Fruit fly (Drosophila melanogaster) whole organism, embryonic: ENCODE measurements around the gene uncNacbeta.

Experiments used
- CG10147 ChIP-seq: fragments of 200-800 bp; sonication (Bioruptor generic); optimal IDR thresholded peaks from 2 replicates; lab custom pipeline; 2019; ENCODE audit warnings: missing biosample characterization, mild to moderate bottlenecking, missing genetic modification characterization, moderate library complexity
- CG10267 ChIP-seq: fragments of 200-800 bp; sonication (Bioruptor generic); optimal IDR thresholded peaks from 2 replicates; lab custom pipeline; 2018; ENCODE audit warnings: missing biosample characterization, mild to moderate bottlenecking, missing genetic modification characterization, moderate library complexity
- CG10321 ChIP-seq: fragments of 200-800 bp; sonication (Bioruptor generic); IDR thresholded peaks from 2 replicates; pipeline ENCODE4 v1.3.6; 2022; ENCODE audit warnings: missing biosample characterization, missing genetic modification characterization
- CG11696 ChIP-seq: fragments of 200-800 bp; sonication (Bioruptor generic); IDR thresholded peaks from 2 replicates; pipeline ENCODE4 v1.3.6; 2022; ENCODE audit warnings: missing biosample characterization, missing genetic modification characterization
- CG16813 ChIP-seq: fragments of 200-800 bp; sonication (Bioruptor generic); IDR thresholded peaks from 3 replicates; pipeline ENCODE4 v1.3.6; 2022; ENCODE audit warnings: missing biosample characterization, missing genetic modification characterization; ENCODE audit not compliant: partially characterized antibody
- CG17328 ChIP-seq: fragments of 200-800 bp; sonication (Bioruptor generic); IDR thresholded peaks from 2 replicates; pipeline ENCODE4 v1.3.6; 2022; ENCODE audit warnings: missing biosample characterization, missing genetic modification characterization
- CG4282 ChIP-seq: fragments of 200-800 bp; sonication (Bioruptor generic); optimal IDR thresholded peaks from 2 replicates; lab custom pipeline; 2016; ENCODE audit warnings: missing biosample characterization, missing genetic modification characterization
- CG4404 ChIP-seq: fragments of 200-800 bp; sonication (Bioruptor generic); IDR thresholded peaks from 2 replicates; pipeline ENCODE4 v1.3.6; 2022; ENCODE audit warnings: missing biosample characterization, missing genetic modification characterization
- CG4820 ChIP-seq: fragments of 200-800 bp; sonication (Bioruptor generic); optimal IDR thresholded peaks from 3 replicates; lab custom pipeline; 2016; ENCODE audit warnings: missing biosample characterization, missing genetic modification characterization
- CG5180 ChIP-seq: fragments of 200-800 bp; sonication (Bioruptor generic); optimal IDR thresholded peaks from 3 replicates; lab custom pipeline; 2017; ENCODE audit warnings: missing biosample characterization, missing genetic modification characterization, mild to moderate bottlenecking, moderate library complexity, missing genetic modification reagents
- CG6791 ChIP-seq: fragments of 200-800 bp; sonication (Bioruptor generic); IDR thresholded peaks from 3 replicates; pipeline ENCODE4 v1.3.6; 2022; ENCODE audit warnings: missing biosample characterization, missing genetic modification characterization; ENCODE audit not compliant: partially characterized antibody
- CG7987 ChIP-seq: fragments of 200-800 bp; sonication (Bioruptor generic); optimal IDR thresholded peaks from 2 replicates; lab custom pipeline; 2018; ENCODE audit warnings: missing biosample characterization, mild to moderate bottlenecking, missing genetic modification characterization, moderate library complexity
- CG9727 ChIP-seq: fragments of 200-800 bp; sonication (Bioruptor generic); optimal IDR thresholded peaks from 3 replicates; lab custom pipeline; 2017; ENCODE audit warnings: missing biosample characterization, mild to moderate bottlenecking, missing genetic modification characterization
- CG9817 ChIP-seq: fragments of 200-800 bp; sonication (Bioruptor generic); optimal IDR thresholded peaks from 2 replicates; lab custom pipeline; 2018; ENCODE audit warnings: missing biosample characterization, mild to moderate bottlenecking, missing genetic modification characterization, moderate library complexity
- Dll ChIP-seq: fragments of 200-800 bp; sonication (Bioruptor generic); IDR thresholded peaks from 4 replicates; pipeline ENCODE4 v1.3.6; 2022; ENCODE audit warnings: missing biosample characterization, missing genetic modification characterization; ENCODE audit not compliant: partially characterized antibody
- Drgx ChIP-seq: fragments of 200-800 bp; sonication (Bioruptor generic); IDR thresholded peaks from 2 replicates; pipeline ENCODE4 v1.3.6; 2022; ENCODE audit warnings: missing biosample characterization, missing genetic modification characterization
- Eip74EF ChIP-seq, 2 experiments: fragments of 200-800 bp in 1 of 2; fragments of >200 bp in 1 of 2; sonication (Bioruptor generic) in 1 of 2; optimal IDR thresholded peaks; 2 replicates each; lab custom pipeline; 2017 to 2019; ENCODE audit warnings: missing biosample characterization in 2 of 2, missing genetic modification characterization in 2 of 2, mild to moderate bottlenecking in 1 of 2, moderate library complexity in 1 of 2
- Ets97D ChIP-seq: fragments of 200-800 bp; sonication (Bioruptor generic); optimal IDR thresholded peaks from 3 replicates; lab custom pipeline; 2016; ENCODE audit warnings: missing biosample characterization, missing genetic modification characterization
- GATAe ChIP-seq: fragments of 200-800 bp; sonication (Bioruptor generic); conservative IDR thresholded peaks from 2 replicates; pipeline ENCODE4 v1.3.6; 2022; ENCODE audit warnings: missing biosample characterization, missing genetic modification characterization
- H15 ChIP-seq: fragments of 200-800 bp; sonication (Bioruptor generic); IDR thresholded peaks from 3 replicates; pipeline ENCODE4 v1.3.6; 2022; ENCODE audit warnings: missing biosample characterization, missing genetic modification characterization
- HLH54F ChIP-seq: fragments of 200-800 bp; sonication (Bioruptor generic); optimal IDR thresholded peaks from 3 replicates; lab custom pipeline; 2016; ENCODE audit warnings: missing biosample characterization, missing genetic modification characterization
- MTF-1 ChIP-seq: fragments of 200-800 bp; sonication (Bioruptor generic); optimal IDR thresholded peaks from 2 replicates; lab custom pipeline; 2018; ENCODE audit warnings: missing biosample characterization, mild to moderate bottlenecking, missing genetic modification characterization, borderline replicate concordance
- Mes4 ChIP-seq: fragments of 200-800 bp; sonication (Bioruptor generic); optimal IDR thresholded peaks from 2 replicates; lab custom pipeline; 2016; ENCODE audit warnings: missing biosample characterization, missing genetic modification characterization
- Nf-YA ChIP-seq: fragments of 200-800 bp; sonication (Bioruptor generic); IDR thresholded peaks from 2 replicates; pipeline ENCODE4 v1.3.6; 2022; ENCODE audit warnings: missing biosample characterization, missing genetic modification characterization
- Pdp1 ChIP-seq, 2 experiments: fragments of 200-800 bp; sonication (Bioruptor generic); optimal IDR thresholded peaks; 3 replicates each; lab custom pipeline; 2016; ENCODE audit warnings: missing biosample characterization in 2 of 2, missing genetic modification characterization in 2 of 2, mild to moderate bottlenecking in 1 of 2, moderate library complexity in 1 of 2
- Scr ChIP-seq: fragments of 200-800 bp; sonication (Bioruptor generic); IDR thresholded peaks from 2 replicates; pipeline ENCODE4 v1.3.6; 2022; ENCODE audit warnings: missing biosample characterization, missing genetic modification characterization; ENCODE audit not compliant: partially characterized antibody
- Taf1 ChIP-seq: fragments of 200-800 bp; sonication (Bioruptor generic); IDR thresholded peaks from 2 replicates; pipeline ENCODE4 v1.3.6; 2022; ENCODE audit warnings: missing biosample characterization, missing genetic modification characterization
- Xbp1 ChIP-seq: fragments of 200-800 bp; sonication (Bioruptor generic); optimal IDR thresholded peaks from 3 replicates; lab custom pipeline; 2016; ENCODE audit warnings: missing biosample characterization, mild to moderate bottlenecking, missing genetic modification characterization
- abd-A ChIP-seq: fragments of 200-800 bp; sonication (Bioruptor generic); optimal IDR thresholded peaks from 3 replicates; lab custom pipeline; 2019; ENCODE audit warnings: missing biosample characterization, mild to moderate bottlenecking, missing genetic modification characterization, moderate library complexity
- aop ChIP-seq: fragments of 200-800 bp; sonication (Bioruptor generic); IDR thresholded peaks from 2 replicates; pipeline ENCODE4 v1.3.6; 2022; ENCODE audit warnings: missing biosample characterization, missing genetic modification characterization
- dmrt11E ChIP-seq: fragments of 200-800 bp; sonication (Bioruptor generic); optimal IDR thresholded peaks from 3 replicates; lab custom pipeline; 2018; ENCODE audit warnings: missing biosample characterization, mild to moderate bottlenecking, missing genetic modification characterization, moderate library complexity
- exex ChIP-seq: fragments of 200-800 bp; sonication (Bioruptor generic); optimal IDR thresholded peaks from 4 replicates; lab custom pipeline; 2018; ENCODE audit warnings: missing biosample characterization, mild to moderate bottlenecking, missing genetic modification characterization, moderate library complexity
- grau ChIP-seq: fragments of 200-800 bp; optimal IDR thresholded peaks from 3 replicates; lab custom pipeline; 2019; ENCODE audit warnings: missing biosample characterization, mild to moderate bottlenecking, missing genetic modification characterization, moderate library complexity
- grn ChIP-seq: fragments of 200-800 bp; sonication (Bioruptor generic); optimal IDR thresholded peaks from 3 replicates; lab custom pipeline; 2017; ENCODE audit warnings: missing biosample characterization, missing genetic modification characterization
- insv ChIP-seq, 2 experiments: fragments of 200-800 bp; sonication (Bioruptor generic); optimal IDR thresholded peaks; 3 replicates each; lab custom pipeline; 2016 to 2018; ENCODE audit warnings: missing biosample characterization in 2 of 2, missing genetic modification characterization in 2 of 2
- jigr1 ChIP-seq: fragments of 200-800 bp; sonication (Bioruptor generic); IDR thresholded peaks from 3 replicates; pipeline ENCODE4 v1.3.6; 2022; ENCODE audit warnings: missing biosample characterization, missing genetic modification characterization
- jing ChIP-seq: fragments of 200-800 bp; sonication (Bioruptor generic); optimal IDR thresholded peaks from 2 replicates; lab custom pipeline; 2018; ENCODE audit warnings: missing biosample characterization, mild to moderate bottlenecking, missing genetic modification characterization
- kay ChIP-seq: fragments of 200-800 bp; sonication (Bioruptor generic); optimal IDR thresholded peaks from 2 replicates; lab custom pipeline; 2016; ENCODE audit warnings: missing biosample characterization, missing genetic modification characterization
- mam ChIP-seq: fragments of 200-800 bp; sonication (Bioruptor generic); optimal IDR thresholded peaks from 3 replicates; lab custom pipeline; 2016; ENCODE audit warnings: missing biosample characterization, missing genetic modification characterization
- nom ChIP-seq: fragments of 200-800 bp; sonication (Bioruptor generic); optimal IDR thresholded peaks from 2 replicates; lab custom pipeline; 2017; ENCODE audit warnings: missing biosample characterization, missing genetic modification characterization, mild to moderate bottlenecking, moderate library complexity, missing genetic modification reagents
- pros ChIP-seq: fragments of 200-800 bp; sonication (Bioruptor generic); optimal IDR thresholded peaks from 3 replicates; lab custom pipeline; 2019; ENCODE audit warnings: missing biosample characterization, mild to moderate bottlenecking, missing genetic modification characterization, moderate library complexity
- ro ChIP-seq: fragments of 200-800 bp; sonication (Bioruptor generic); IDR thresholded peaks from 2 replicates; pipeline ENCODE4 v1.3.6; 2022; ENCODE audit warnings: missing biosample characterization, missing genetic modification characterization
- salm ChIP-seq: fragments of 200-800 bp; sonication (Bioruptor generic); optimal IDR thresholded peaks from 2 replicates; lab custom pipeline; 2018; ENCODE audit warnings: missing biosample characterization, mild to moderate bottlenecking, missing genetic modification characterization
- tgo ChIP-seq: fragments of 200-800 bp; sonication (Bioruptor generic); IDR thresholded peaks from 3 replicates; pipeline ENCODE4 v1.3.6; 2022; ENCODE audit warnings: missing biosample characterization, missing genetic modification characterization
- tio ChIP-seq: fragments of 200-800 bp; sonication (Bioruptor generic); optimal IDR thresholded peaks from 2 replicates; lab custom pipeline; 2017; ENCODE audit warnings: missing biosample characterization, missing genetic modification characterization, inconsistent platforms
- trh ChIP-seq: fragments of 200-800 bp; sonication (Bioruptor generic); optimal IDR thresholded peaks from 2 replicates; lab custom pipeline; 2016; ENCODE audit warnings: missing biosample characterization, missing genetic modification characterization
- tup ChIP-seq: fragments of 200-800 bp; sonication (Bioruptor generic); optimal IDR thresholded peaks from 2 replicates; lab custom pipeline; 2016; ENCODE audit warnings: missing biosample characterization, mild to moderate bottlenecking, missing genetic modification characterization, moderate library complexity
- wek ChIP-seq: fragments of 200-800 bp; sonication (Bioruptor generic); optimal IDR thresholded peaks from 3 replicates; lab custom pipeline; 2018; ENCODE audit warnings: missing biosample characterization, mild to moderate bottlenecking, missing genetic modification characterization, moderate library complexity

uncNacbeta gene

DNA sequence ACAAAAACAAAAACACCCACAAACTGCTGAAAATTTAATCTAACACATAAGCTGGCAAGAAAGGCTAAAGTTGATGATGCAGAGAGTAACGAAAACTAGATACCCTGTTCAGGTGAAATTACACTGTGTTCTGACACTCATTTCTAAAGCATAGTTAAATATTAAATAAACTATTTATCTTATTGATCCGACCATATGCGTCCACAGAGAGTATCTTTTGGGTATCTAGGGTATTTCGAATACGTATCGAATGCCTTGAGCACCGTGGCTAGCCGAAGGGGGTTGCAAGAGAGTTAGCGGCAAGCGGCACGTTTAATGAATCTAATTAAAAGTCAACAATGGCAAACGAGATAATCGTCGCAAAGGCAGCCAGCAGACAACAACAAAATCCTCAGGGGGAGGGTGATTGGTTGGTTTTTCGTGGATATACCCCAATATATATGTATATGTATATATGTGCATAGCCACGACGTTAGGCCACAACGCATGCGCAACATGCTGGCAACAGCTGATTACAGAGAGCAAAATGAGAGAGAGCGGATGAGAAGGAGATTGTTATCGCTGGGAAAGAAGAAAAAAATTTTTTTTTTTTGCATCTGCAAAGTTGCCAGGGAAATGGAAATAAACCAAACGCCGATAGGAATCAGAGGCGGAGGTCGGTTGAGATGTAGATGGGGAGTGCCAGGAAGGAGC, 41.5 kb downstream of the uncNacbeta start (continued):
- TF ChIP-seq CG5180 (GFP tag; lab: Kevin White, UChicago) (peak; percentile 11), Nf-YA (GFP tag; lab: Robert Waterston, UW) (peak; percentile 44), CG6791 (no peak), CG9727 (GFP tag; lab: Kevin White, UChicago) (peak; percentile 72), Mes4 (GFP tag; lab: Kevin White, UChicago) (peak; percentile 43), Ets97D (GFP tag; lab: Kevin White, UChicago) (peak; percentile 18), HLH54F (GFP tag; lab: Kevin White, UChicago) (peak; percentile 24), Eip74EF (GFP tag; optimal IDR thresholded peaks at IDR 0.05; lab: Kevin White, UChicago) (peak in 1 of 2 experiments; percentile 39), CG10147 (GFP tag; lab: Kevin White, UChicago) (peak; percentile 16), mam (peak; percentile 26), nom (no peak), CG4820 (GFP tag; lab: Kevin White, UChicago) (peak; percentile 69), jigr1 (peak; percentile 58; the same call in 2 of the 3 replicates), ro (peak; percentile 27; the same call in 1 of the 2 replicates), Dll (no peak), abd-A (peak; percentile 21), tgo (peak; percentile 74), grau (tag; lab: Kevin White, UChicago) (peak; percentile 68), CG17328 (GFP tag; lab: Robert Waterston, UW) (peak; percentile 84), insv (GFP tag; optimal IDR thresholded peaks at IDR 0.05; lab: Kevin White, UChicago) (no peak), tup (GFP tag; lab: Kevin White, UChicago) (peak; percentile 48), salm (tag; lab: Kevin White, UChicago) (peak; percentile 59), CG9817 (tag; lab: Kevin White, UChicago) (peak; percentile 28), grn (GFP tag; lab: Kevin White, UChicago) (no peak), CG10267 (tag; lab: Kevin White, UChicago) (peak; percentile 81), Drgx (GFP tag; lab: Robert Waterston, UW) (peak; percentile 47), trh (peak; percentile 69), kay (peak; percentile 64), Taf1 (GFP tag; lab: Robert Waterston, UW) (no peak), Xbp1 (GFP tag; lab: Kevin White, UChicago) (peak; percentile 86), CG4404 (GFP tag; lab: Robert Waterston, UW) (peak; percentile 88), tio (GFP tag; lab: Kevin White, UChicago) (peak; percentile 62), wek (GFP tag; lab: Kevin White, UChicago) (peak; percentile 31), Pdp1 (GFP tag; optimal IDR thresholded peaks at IDR 0.05; lab: Kevin White, UChicago) (peak; percentile 46 to 57), GATAe (GFP tag; lab: Robert Waterston, UW) (peak; percentile 60), H15 (GFP tag; lab: Robert Waterston, UW) (peak; percentile 91), MTF-1 (GFP tag; lab: Kevin White, UChicago) (peak; percentile 68), exex (tag; lab: Kevin White, UChicago) (peak; percentile 61), CG7987 (GFP tag; lab: Kevin White, UChicago) (peak; percentile 60), Scr (no peak), aop (GFP tag; lab: Robert Waterston, UW) (no peak), jing (peak; percentile 74), CG11696 (GFP tag; lab: Robert Waterston, UW) (peak; percentile 53; the same call in 1 of the 2 replicates), CG4282 (GFP tag; lab: Kevin White, UChicago) (no peak), CG10321 (GFP tag; lab: Robert Waterston, UW) (peak; percentile 21; the same call in 1 of the 2 replicates), dmrt11E (tag; lab: Kevin White, UChicago) (peak; percentile 90), CG16813 (GFP tag; lab: Robert Waterston, UW) (no peak), pros (GFP tag; lab: Kevin White, UChicago) (peak; percentile 87)
